Fruit fly (Drosophila melanogaster) whole organism, prepupa: ENCODE data around the gene CG7025.

Source experiments
- CG6276 ChIP-seq: fragments of 200-800 bp; sonication (Bioruptor generic); optimal IDR thresholded peaks from 2 replicates; lab custom pipeline; 2017; ENCODE audit warnings: missing biosample characterization, mild to moderate bottlenecking, missing genetic modification characterization
- Gug ChIP-seq: fragments of 200-800 bp; sonication (Bioruptor generic); IDR thresholded peaks from 2 replicates; pipeline ENCODE4 v1.3.6; 2022; ENCODE audit warnings: missing biosample characterization, missing genetic modification characterization
- pdm3 ChIP-seq: fragments of 200-800 bp; sonication (Bioruptor generic); optimal IDR thresholded peaks from 3 replicates; lab custom pipeline; 2016; ENCODE audit warnings: missing biosample characterization, missing genetic modification characterization

DNA sequence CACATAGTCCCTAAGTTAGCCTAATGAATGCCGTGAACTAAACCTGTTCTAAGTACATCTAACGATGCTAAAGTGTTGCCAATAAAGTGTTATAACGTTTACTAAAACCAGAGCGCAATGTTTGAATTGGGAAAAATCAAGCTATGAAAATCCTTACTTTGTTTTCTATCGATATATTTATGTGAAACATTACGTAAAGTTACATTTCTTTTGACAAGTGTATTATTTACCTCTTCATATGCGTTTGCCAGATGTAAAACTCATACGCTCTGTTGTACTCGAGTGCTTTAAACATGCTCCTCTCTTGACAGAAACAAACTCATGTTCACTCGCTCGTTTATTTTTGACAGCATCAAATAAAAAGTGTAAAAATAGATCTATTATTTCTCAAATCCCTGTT, 18.1 kb upstream of the CG7025 start, which contains the start of gene Ntl:
- TF ChIP-seq pdm3 (GFP tag; lab: Kevin White, UChicago) (no peak), CG6276 (GFP tag; lab: Kevin White, UChicago) (no peak), Gug (GFP tag; lab: Robert Waterston, UW) (no peak)
